Worm (Caenorhabditis elegans) whole organism, young adult: ENCODE results near the gene fkb-1.

Experiments
- B0019.2 ChIP-seq: fragments of 200-800 bp; sonication (Bioruptor generic); conservative IDR thresholded peaks from 2 replicates; pipeline ENCODE4 v1.3.6; 2022; ENCODE audit warnings: missing genetic modification reagents, missing genetic modification characterization, missing compliant biosample characterization
- C17E4.6 ChIP-seq: fragments of 200-800 bp; sonication (Bioruptor generic); IDR thresholded peaks from 2 replicates; pipeline ENCODE4 v1.3.6; 2022; ENCODE audit warnings: missing genetic modification reagents, missing genetic modification characterization, missing compliant biosample characterization
- D2030.7 ChIP-seq: fragments of 200-800 bp; sonication (Bioruptor generic); IDR thresholded peaks from 2 replicates; pipeline ENCODE4 v1.3.6; 2022; ENCODE audit warnings: missing genetic modification reagents, missing genetic modification characterization, missing compliant biosample characterization
- F10E7.11 ChIP-seq: sonication (generic microtip); optimal IDR thresholded peaks from 2 replicates; lab custom pipeline; 2017; ENCODE audit warnings: mild to moderate bottlenecking, missing genetic modification characterization, moderate library complexity, missing compliant biosample characterization
- F57A8.1 ChIP-seq: fragments of 200-800 bp; sonication (Bioruptor generic); optimal IDR thresholded peaks from 2 replicates; lab custom pipeline; 2018; ENCODE audit warnings: mild to moderate bottlenecking, missing genetic modification characterization, moderate library complexity, missing compliant biosample characterization
- F57C9.4 ChIP-seq: sonication (generic microtip); optimal IDR thresholded peaks from 2 replicates; lab custom pipeline; 2017; ENCODE audit warnings: mild to moderate bottlenecking, missing genetic modification characterization, missing compliant biosample characterization
- K11D2.4 ChIP-seq: fragments of 200-800 bp; sonication (Bioruptor generic); IDR thresholded peaks from 2 replicates; pipeline ENCODE4 v1.3.6; 2022; ENCODE audit warnings: missing genetic modification reagents, missing genetic modification characterization, missing compliant biosample characterization
- K12H6.12 ChIP-seq: fragments of 200-800 bp; sonication (Bioruptor generic); optimal IDR thresholded peaks from 2 replicates; lab custom pipeline; 2018; ENCODE audit warnings: mild to moderate bottlenecking, missing genetic modification characterization, missing compliant biosample characterization
- Y67H2A.10 ChIP-seq: fragments of 200-800 bp; sonication (Bioruptor generic); conservative IDR thresholded peaks from 2 replicates; pipeline ENCODE4 v1.3.6; 2022; ENCODE audit warnings: missing genetic modification reagents, missing genetic modification characterization, missing compliant biosample characterization
- ZK185.1 ChIP-seq: sonication (generic microtip); optimal IDR thresholded peaks from 2 replicates; lab custom pipeline; 2016; ENCODE audit warnings: mild to moderate bottlenecking, missing genetic modification characterization, missing compliant biosample characterization; ENCODE audit not compliant: poor library complexity, severe bottlenecking
- akir-1 ChIP-seq: fragments of 200-800 bp; sonication (Bioruptor generic); optimal IDR thresholded peaks from 2 replicates; lab custom pipeline; 2018; ENCODE audit warnings: mild to moderate bottlenecking, missing genetic modification characterization, moderate library complexity, missing compliant biosample characterization
- ama-1 ChIP-seq, 3 experiments: fragments of 150-350 bp in 1 of 3; sonication (generic microtip) in 2 of 3; optimal IDR thresholded peaks; 2 replicates each; lab custom pipeline; 2014 to 2018; ENCODE audit warnings: missing biosample characterization in 2 of 3, missing genetic modification characterization in 2 of 3, missing genetic modification reagents in 2 of 3
- aptf-2 ChIP-seq: fragments of 200-800 bp; sonication (Bioruptor generic); conservative IDR thresholded peaks from 2 replicates; pipeline ENCODE4 v1.3.6; 2022; ENCODE audit warnings: missing genetic modification reagents, missing genetic modification characterization, missing compliant biosample characterization
- attf-3 ChIP-seq: fragments of 200-800 bp; sonication (Bioruptor generic); conservative IDR thresholded peaks from 2 replicates; pipeline ENCODE4 v1.3.6; 2022; ENCODE audit warnings: missing genetic modification reagents, missing genetic modification characterization, missing compliant biosample characterization
- bed-1 ChIP-seq: fragments of 200-800 bp; sonication (Bioruptor generic); IDR thresholded peaks from 2 replicates; pipeline ENCODE4 v1.3.6; 2022; ENCODE audit warnings: missing genetic modification reagents, missing genetic modification characterization, missing compliant biosample characterization
- bed-2 ChIP-seq: fragments of 200-800 bp; sonication (Bioruptor generic); IDR thresholded peaks from 2 replicates; pipeline ENCODE4 v1.3.6; 2022; ENCODE audit warnings: missing genetic modification reagents, missing genetic modification characterization, missing compliant biosample characterization
- ccch-3 ChIP-seq: fragments of 200-800 bp; sonication (Bioruptor generic); optimal IDR thresholded peaks from 2 replicates; lab custom pipeline; 2018; ENCODE audit warnings: mild to moderate bottlenecking, missing genetic modification characterization, missing compliant biosample characterization
- cebp-1 ChIP-seq, 2 experiments: fragments of 200-800 bp in 1 of 2; sonication (Bioruptor generic) in 1 of 2; sonication (generic microtip) in 1 of 2; IDR thresholded peaks in 1 of 2; optimal IDR thresholded peaks in 1 of 2; 2 replicates each; pipeline versions ENCODE4 v1.3.6 to Lab custom; 2017 to 2022; ENCODE audit warnings: missing compliant biosample characterization in 2 of 2, missing genetic modification characterization in 2 of 2, mild to moderate bottlenecking in 1 of 2, missing genetic modification reagents in 1 of 2, moderate library complexity in 1 of 2
- cebp-2 ChIP-seq: fragments of 200-800 bp; sonication (Bioruptor generic); IDR thresholded peaks from 2 replicates; pipeline ENCODE4 v1.3.6; 2022; ENCODE audit warnings: missing genetic modification characterization, missing compliant biosample characterization
- chd-7 ChIP-seq: sonication (generic microtip); optimal IDR thresholded peaks from 2 replicates; lab custom pipeline; 2016; ENCODE audit warnings: mild to moderate bottlenecking, missing genetic modification characterization, moderate library complexity, missing compliant biosample characterization
- dpff-1 ChIP-seq: sonication (generic microtip); optimal IDR thresholded peaks from 2 replicates; lab custom pipeline; 2017; ENCODE audit warnings: mild to moderate bottlenecking, missing genetic modification characterization, missing compliant biosample characterization
- dpl-1 ChIP-seq: fragments of 150-350 bp; optimal IDR thresholded peaks from 2 replicates; lab custom pipeline; 2014; ENCODE audit warnings: missing biosample characterization, missing genetic modification reagents, missing genetic modification characterization
- egl-18 ChIP-seq: fragments of 200-800 bp; sonication (Bioruptor generic); IDR thresholded peaks from 2 replicates; pipeline ENCODE4 v1.3.6; 2022; ENCODE audit warnings: missing genetic modification reagents, missing genetic modification characterization, missing compliant biosample characterization
- egl-44 ChIP-seq: fragments of 200-800 bp; sonication (Bioruptor generic); IDR thresholded peaks from 2 replicates; pipeline ENCODE4 v1.3.6; 2022; ENCODE audit warnings: missing genetic modification reagents, missing genetic modification characterization, missing compliant biosample characterization
- egrh-3 ChIP-seq: fragments of 200-800 bp; sonication (Bioruptor generic); IDR thresholded peaks from 2 replicates; pipeline ENCODE4 v1.3.6; 2022; ENCODE audit warnings: missing genetic modification reagents, missing genetic modification characterization, missing compliant biosample characterization
- ekl-4 ChIP-seq: fragments of 200-800 bp; sonication (Bioruptor generic); IDR thresholded peaks from 2 replicates; pipeline ENCODE4 v1.3.6; 2022; ENCODE audit warnings: missing genetic modification reagents, missing genetic modification characterization, missing compliant biosample characterization
- gei-17 ChIP-seq: fragments of 200-800 bp; sonication (Bioruptor generic); optimal IDR thresholded peaks from 2 replicates; lab custom pipeline; 2018; ENCODE audit warnings: mild to moderate bottlenecking, missing genetic modification characterization, missing compliant biosample characterization
- him-1 ChIP-seq: sonication (generic microtip); optimal IDR thresholded peaks from 2 replicates; lab custom pipeline; 2016; ENCODE audit warnings: missing genotype, missing genetic modification reagents, missing genetic modification characterization, missing compliant biosample characterization
- hlh-12 ChIP-seq: sonication (generic microtip); optimal IDR thresholded peaks from 2 replicates; lab custom pipeline; 2016; ENCODE audit warnings: missing genetic modification characterization, missing compliant biosample characterization
- hlh-26 ChIP-seq: fragments of 200-800 bp; sonication (Bioruptor generic); conservative IDR thresholded peaks from 2 replicates; pipeline ENCODE4 v1.3.6; 2022; ENCODE audit warnings: missing genetic modification reagents, missing genetic modification characterization, missing compliant biosample characterization
- lir-1 ChIP-seq: fragments of 200-800 bp; sonication (Bioruptor generic); conservative IDR thresholded peaks from 2 replicates; pipeline ENCODE4 v1.3.6; 2022; ENCODE audit warnings: missing genetic modification reagents, missing genetic modification characterization, missing compliant biosample characterization
- madf-10 ChIP-seq: sonication (generic microtip); optimal IDR thresholded peaks from 2 replicates; lab custom pipeline; 2016; ENCODE audit warnings: mild to moderate bottlenecking, missing genetic modification characterization, missing compliant biosample characterization
- madf-8 ChIP-seq: fragments of 200-800 bp; sonication (Bioruptor generic); conservative IDR thresholded peaks from 2 replicates; pipeline ENCODE4 v1.3.6; 2022; ENCODE audit warnings: missing genetic modification reagents, missing genetic modification characterization, missing compliant biosample characterization
- mel-28 ChIP-seq: sonication (generic microtip); optimal IDR thresholded peaks from 2 replicates; lab custom pipeline; 2016; ENCODE audit warnings: borderline replicate concordance, mild to moderate bottlenecking, missing genetic modification characterization, missing compliant biosample characterization
- nfya-1 ChIP-seq: sonication (generic microtip); optimal IDR thresholded peaks from 2 replicates; lab custom pipeline; 2017; ENCODE audit warnings: antibody characterized with exemption, missing compliant biosample characterization, missing genetic modification characterization, borderline replicate concordance; ENCODE audit not compliant: insufficient read depth
- nhr-179 ChIP-seq: sonication (generic microtip); optimal IDR thresholded peaks from 2 replicates; lab custom pipeline; 2016; ENCODE audit warnings: mild to moderate bottlenecking, missing genetic modification characterization, missing compliant biosample characterization
- rpc-1 ChIP-seq, 2 experiments: fragments of 150-350 bp in 1 of 2; sonication (generic microtip) in 1 of 2; optimal IDR thresholded peaks; 2 replicates each; lab custom pipeline; 2014 to 2018; ENCODE audit warnings: missing biosample characterization in 1 of 2, missing genetic modification characterization in 1 of 2, missing genetic modification reagents in 1 of 2, missing genotype in 1 of 2
- snpc-1.3 ChIP-seq: sonication (generic microtip); optimal IDR thresholded peaks from 2 replicates; lab custom pipeline; 2017; ENCODE audit warnings: missing genetic modification characterization, mild to moderate bottlenecking, missing compliant biosample characterization, antibody characterized with exemption, moderate library complexity, missing genotype, missing genetic modification reagents; ENCODE audit not compliant: insufficient read depth
- snpc-3.4 ChIP-seq: sonication (generic microtip); optimal IDR thresholded peaks from 2 replicates; lab custom pipeline; 2017; ENCODE audit warnings: missing genetic modification characterization, mild to moderate bottlenecking, missing compliant biosample characterization, antibody characterized with exemption, moderate library complexity, missing genotype, missing genetic modification reagents
- unc-130 ChIP-seq: sonication (generic microtip); optimal IDR thresholded peaks from 2 replicates; lab custom pipeline; 2016; ENCODE audit warnings: missing genetic modification reagents, missing genetic modification characterization, missing compliant biosample characterization
- xnd-1 ChIP-seq: sonication (generic microtip); optimal IDR thresholded peaks from 2 replicates; lab custom pipeline; 2016; ENCODE audit warnings: missing genotype, missing genetic modification reagents, missing genetic modification characterization, missing compliant biosample characterization
- zfh-2 ChIP-seq: fragments of 200-800 bp; sonication (Bioruptor generic); conservative IDR thresholded peaks from 2 replicates; pipeline ENCODE4 v1.3.6; 2022; ENCODE audit warnings: missing genetic modification reagents, missing genetic modification characterization, missing compliant biosample characterization
- zim-3 ChIP-seq: sonication (generic microtip); optimal IDR thresholded peaks from 2 replicates; lab custom pipeline; 2017; ENCODE audit warnings: mild to moderate bottlenecking, missing genetic modification characterization, moderate library complexity, missing compliant biosample characterization
- ztf-3 ChIP-seq: fragments of 200-800 bp; sonication (Bioruptor generic); optimal IDR thresholded peaks from 2 replicates; lab custom pipeline; 2018; ENCODE audit warnings: mild to moderate bottlenecking, missing genetic modification characterization, missing compliant biosample characterization

The fkb-1 gene

DNA sequence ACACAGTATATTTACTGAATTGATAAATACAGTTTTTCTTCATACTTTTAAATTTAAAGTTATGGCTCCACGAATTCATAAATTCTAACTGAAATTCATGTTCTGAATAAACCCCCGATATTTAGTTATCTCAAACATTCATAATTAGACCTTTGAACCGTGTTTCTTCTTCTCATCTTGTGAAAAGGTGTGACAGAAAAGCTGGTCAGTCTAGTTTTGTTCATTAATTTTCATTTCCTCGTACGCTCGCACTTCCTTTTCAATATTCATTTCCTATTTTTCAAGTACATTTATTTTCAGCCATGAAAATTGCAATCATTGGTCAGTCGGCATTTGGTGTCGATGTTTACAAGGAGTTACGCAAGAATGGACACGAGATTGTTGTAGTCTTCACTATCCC lies 14.1 kb upstream of the fkb-1 start, which contains the start of gene alh-3:
alh-3 (plus strand) TSS at position 301 of the 400 bp plus-strand sequence.
- no peak for TF ChIP-seq mel-28 (tag; lab: Kevin White, UChicago)
- no peak for TF ChIP-seq akir-1 (GFP tag; lab: Kevin White, UChicago)
- TF ChIP-seq F10E7.11 (tag; lab: Kevin White, UChicago): no peak
- no peak for TF ChIP-seq attf-3 (GFP tag; lab: Robert Waterston, UW)
- TF ChIP-seq K12H6.12: no peak
- peak; percentile 7 for TF ChIP-seq ama-1 (optimal IDR thresholded peaks at IDR 0.05; lab: Kevin White, UChicago)
- TF ChIP-seq ama-1 (GFP tag; optimal IDR thresholded peaks at IDR 0.05; lab: Kevin White, UChicago): no peak
- no peak for TF ChIP-seq him-1 (tag; lab: Kevin White, UChicago)

- peak; percentile 96 for TF ChIP-seq D2030.7 (GFP tag; lab: Robert Waterston, UW)
- peak; percentile 96 for TF ChIP-seq chd-7 (tag; lab: Kevin White, UChicago)
- TF ChIP-seq hlh-12 (tag; lab: Kevin White, UChicago): peak; percentile 81
- peak; percentile 43; the same call in 1 of the 2 replicates for TF ChIP-seq C17E4.6 (GFP tag; lab: Robert Waterston, UW)
- TF ChIP-seq ekl-4: peak; percentile 88
- TF ChIP-seq F57A8.1 (GFP tag; lab: Kevin White, UChicago): peak; percentile 95
- TF ChIP-seq B0019.2 (GFP tag; lab: Robert Waterston, UW): peak; percentile 68
- peak; percentile 29 for TF ChIP-seq ztf-3 (GFP tag; lab: Kevin White, UChicago)
- no peak for TF ChIP-seq nfya-1 (tag; lab: Kevin White, UChicago)
- TF ChIP-seq hlh-26: peak; percentile 75; the same call in 1 of the 2 replicates
- peak; percentile 80 for TF ChIP-seq rpc-1 (optimal IDR thresholded peaks at IDR 0.05; lab: Kevin White, UChicago)
- peak; percentile 99 for TF ChIP-seq rpc-1 (tag; optimal IDR thresholded peaks at IDR 0.05; lab: Kevin White, UChicago)
- peak; percentile 51 for TF ChIP-seq nhr-179 (tag; lab: Kevin White, UChicago)
- TF ChIP-seq attf-3 (GFP tag; lab: Robert Waterston, UW): peak; percentile 68
- peak; percentile 86 for TF ChIP-seq snpc-3.4 (tag; lab: Kevin White, UChicago)
- peak; percentile 82 for TF ChIP-seq F57C9.4 (tag; lab: Kevin White, UChicago)
- peak; percentile 56; the same call in 1 of the 2 replicates for TF ChIP-seq cebp-1 (GFP tag; IDR thresholded peaks at IDR 0.05; lab: Robert Waterston, UW)
- peak; percentile 81 for TF ChIP-seq cebp-1 (tag; optimal IDR thresholded peaks at IDR 0.05; lab: Kevin White, UChicago)
- TF ChIP-seq madf-8: peak; percentile 55; the same call in 1 of the 2 replicates
- TF ChIP-seq madf-10 (tag; lab: Kevin White, UChicago): peak; percentile 73
- peak; percentile 53 for TF ChIP-seq egrh-3 (GFP tag; lab: Robert Waterston, UW)
- TF ChIP-seq zfh-2 (GFP tag; lab: Robert Waterston, UW): no peak; the same call in 1 of the 2 replicates
- peak; percentile 86 for TF ChIP-seq dpff-1 (tag; lab: Kevin White, UChicago)
- peak; percentile 84 for TF ChIP-seq unc-130 (GFP tag; lab: Kevin White, UChicago)
- TF ChIP-seq snpc-1.3 (tag; lab: Kevin White, UChicago): peak; percentile 64
- TF ChIP-seq K11D2.4 (GFP tag; lab: Robert Waterston, UW): 0 out of 2 replicates have a peak, but pooled peaks have one; percentile 51
- peak; percentile 29 for TF ChIP-seq gei-17 (GFP tag; lab: Kevin White, UChicago)
- peak; percentile 78; the same call in 1 of the 2 replicates for TF ChIP-seq egl-44 (GFP tag; lab: Robert Waterston, UW)
- peak; percentile 63; the same call in 1 of the 2 replicates for TF ChIP-seq lir-1 (GFP tag; lab: Robert Waterston, UW)
- peak; percentile 95 for TF ChIP-seq zim-3 (tag; lab: Kevin White, UChicago)
- peak; percentile 56; the same call in 1 of the 2 replicates for TF ChIP-seq bed-1
- TF ChIP-seq ZK185.1: peak; percentile 88
- TF ChIP-seq Y67H2A.10 (GFP tag; lab: Robert Waterston, UW): no peak
- peak; percentile 54 for TF ChIP-seq xnd-1 (tag; lab: Kevin White, UChicago)
- TF ChIP-seq cebp-2 (GFP tag; lab: Robert Waterston, UW): peak; percentile 64; the same call in 1 of the 2 replicates
- TF ChIP-seq aptf-2 (GFP tag; lab: Robert Waterston, UW): peak; percentile 75; the same call in 1 of the 2 replicates
- TF ChIP-seq egl-18 (GFP tag; lab: Robert Waterston, UW): 0 out of 2 replicates have a peak, but pooled peaks have one; percentile 77
- TF ChIP-seq bed-2 (GFP tag; lab: Robert Waterston, UW): peak; percentile 72; the same call in 1 of the 2 replicates
- TF ChIP-seq ccch-3 (GFP tag; lab: Kevin White, UChicago): no peak
- TF ChIP-seq dpl-1: no peak
These were observed 10.4 kb upstream of the fkb-1 start for ce11 chrIV:11025941-11026340.
